Worm (Caenorhabditis elegans): ENCODE measurements around the gene cey-1.

- no peak for TF ChIP-seq unc-130 (GFP tag; optimal IDR thresholded peaks at IDR 0.05)
- TF ChIP-seq hlh-12 (tag; optimal IDR thresholded peaks at IDR 0.05): no peak
- TF ChIP-seq bed-2 (GFP tag; IDR thresholded peaks at IDR 0.05): no peak
- no peak for TF ChIP-seq unc-62 (GFP tag; optimal IDR thresholded peaks at IDR 0.05)
- TF ChIP-seq lsl-1 (GFP tag; optimal IDR thresholded peaks at IDR 0.05): no peak
- TF ChIP-seq hmg-1.2 (GFP tag; IDR thresholded peaks at IDR 0.05): no peak
- TF ChIP-seq F37B4.10 (GFP tag; IDR thresholded peaks at IDR 0.05): no peak
- TF ChIP-seq repo-1 (tag; optimal IDR thresholded peaks at IDR 0.05): no peak
- TF ChIP-seq efl-1 (GFP tag; optimal IDR thresholded peaks at IDR 0.05): no peak
- TF ChIP-seq Y95B8A.8 (GFP tag; IDR thresholded peaks at IDR 0.05): no peak
- TF ChIP-seq egl-44 (GFP tag; IDR thresholded peaks at IDR 0.05): no peak
These were observed 15.4 kb downstream of the cey-1 start, which contains the start of gene F33A8.7 for ce11 chrII:11025566-11025965.
